Worm (Caenorhabditis elegans) whole organism, L2 larva: ENCODE measurements around the gene T20G5.13.

ENCODE experiments used
- C34F6.9 ChIP-seq: fragments of 150-350 bp; optimal IDR thresholded peaks from 2 replicates; lab custom pipeline; 2014; ENCODE audit warnings: missing biosample characterization, missing genetic modification characterization
- Y55F3AM.14 ChIP-seq: fragments of 200-800 bp; sonication (Bioruptor generic); optimal IDR thresholded peaks from 2 replicates; lab custom pipeline; 2018; ENCODE audit warnings: mild to moderate bottlenecking, missing genetic modification characterization, missing compliant biosample characterization
- ZK546.5 ChIP-seq: sonication (generic microtip); optimal IDR thresholded peaks from 2 replicates; lab custom pipeline; 2017; ENCODE audit warnings: missing biosample characterization, missing genetic modification characterization
- alr-1 ChIP-seq: fragments of 150-350 bp; optimal IDR thresholded peaks from 2 replicates; lab custom pipeline; 2014; ENCODE audit warnings: missing biosample characterization, missing genetic modification characterization
- aly-2 ChIP-seq: fragments of 150-350 bp; optimal IDR thresholded peaks from 2 replicates; lab custom pipeline; 2014; ENCODE audit warnings: missing biosample characterization, missing genetic modification characterization
- ama-1 ChIP-seq: fragments of 150-350 bp; optimal IDR thresholded peaks from 2 replicates; lab custom pipeline; 2018; ENCODE audit warnings: inconsistent platforms
- blmp-1 ChIP-seq: sonication (generic microtip); optimal IDR thresholded peaks from 2 replicates; lab custom pipeline; 2017; ENCODE audit warnings: missing genetic modification characterization, mild to moderate bottlenecking, missing compliant biosample characterization, antibody characterized with exemption, moderate library complexity; ENCODE audit not compliant: insufficient read depth
- ceh-16 ChIP-seq: fragments of 150-350 bp; optimal IDR thresholded peaks from 2 replicates; lab custom pipeline; 2014; ENCODE audit warnings: missing biosample characterization, missing genetic modification characterization
- ceh-82 ChIP-seq: fragments of 150-350 bp; optimal IDR thresholded peaks from 2 replicates; lab custom pipeline; 2014; ENCODE audit warnings: missing biosample characterization, missing genetic modification characterization
- crh-2 ChIP-seq: sonication (generic microtip); optimal IDR thresholded peaks from 2 replicates; lab custom pipeline; 2017; ENCODE audit warnings: missing biosample characterization, missing genetic modification characterization
- elt-1 ChIP-seq: fragments of 150-350 bp; optimal IDR thresholded peaks from 2 replicates; lab custom pipeline; 2014; ENCODE audit warnings: missing biosample characterization, missing genetic modification characterization
- elt-3 ChIP-seq: sonication (generic microtip); optimal IDR thresholded peaks from 2 replicates; lab custom pipeline; 2017; ENCODE audit warnings: missing biosample characterization, missing genetic modification characterization
- gmeb-1 ChIP-seq: fragments of 150-350 bp; optimal IDR thresholded peaks from 2 replicates; lab custom pipeline; 2014; ENCODE audit warnings: missing biosample characterization, missing genetic modification characterization
- lin-11 ChIP-seq: fragments of 150-350 bp; sonication (generic microtip); optimal IDR thresholded peaks from 2 replicates; lab custom pipeline; 2014; ENCODE audit warnings: missing biosample characterization, missing genetic modification characterization, inconsistent platforms, mixed read lengths
- lin-13 ChIP-seq: fragments of 150-350 bp; optimal IDR thresholded peaks from 2 replicates; lab custom pipeline; 2014; ENCODE audit warnings: missing biosample characterization, missing genetic modification reagents, missing genetic modification characterization
- lsy-2 ChIP-seq, 2 experiments: fragments of 150-350 bp in 1 of 2; sonication (generic microtip) in 1 of 2; optimal IDR thresholded peaks; 2 replicates each; lab custom pipeline; 2014 to 2017; ENCODE audit warnings: missing biosample characterization in 2 of 2, missing genetic modification characterization in 2 of 2
- mab-5 ChIP-seq: fragments of 150-350 bp; optimal IDR thresholded peaks from 2 replicates; lab custom pipeline; 2014; ENCODE audit warnings: missing biosample characterization, missing genetic modification characterization
- nhr-10 ChIP-seq: sonication (generic microtip); optimal IDR thresholded peaks from 2 replicates; lab custom pipeline; 2017; ENCODE audit warnings: missing biosample characterization, missing genetic modification characterization
- nhr-11 ChIP-seq: fragments of 150-350 bp; optimal IDR thresholded peaks from 2 replicates; lab custom pipeline; 2014; ENCODE audit warnings: missing biosample characterization, missing genetic modification characterization
- nhr-12 ChIP-seq: fragments of 150-350 bp; optimal IDR thresholded peaks from 2 replicates; lab custom pipeline; 2014; ENCODE audit warnings: missing biosample characterization, missing genetic modification characterization
- nhr-129 ChIP-seq: fragments of 150-350 bp; optimal IDR thresholded peaks from 2 replicates; lab custom pipeline; 2014; ENCODE audit warnings: missing biosample characterization, missing genetic modification characterization
- nhr-21 ChIP-seq: fragments of 150-350 bp; optimal IDR thresholded peaks from 2 replicates; lab custom pipeline; 2014; ENCODE audit warnings: missing biosample characterization, missing genetic modification characterization
- nhr-23 ChIP-seq: fragments of 150-350 bp; optimal IDR thresholded peaks from 2 replicates; lab custom pipeline; 2014; ENCODE audit warnings: missing biosample characterization, missing genetic modification reagents, missing genetic modification characterization
- nhr-237 ChIP-seq: fragments of 150-350 bp; optimal IDR thresholded peaks from 2 replicates; lab custom pipeline; 2014; ENCODE audit warnings: missing biosample characterization, missing genetic modification characterization
- nhr-25 ChIP-seq: fragments of 150-350 bp; sonication (generic microtip); optimal IDR thresholded peaks from 3 replicates; lab custom pipeline; 2014; ENCODE audit warnings: missing biosample characterization, missing genetic modification characterization
- nhr-77 ChIP-seq: fragments of 150-350 bp; optimal IDR thresholded peaks from 2 replicates; lab custom pipeline; 2014; ENCODE audit warnings: missing biosample characterization, missing genetic modification characterization
- peb-1 ChIP-seq: fragments of 150-350 bp; optimal IDR thresholded peaks from 2 replicates; lab custom pipeline; 2014; ENCODE audit warnings: missing biosample characterization, missing genetic modification characterization
- sem-4 ChIP-seq: fragments of 150-350 bp; optimal IDR thresholded peaks from 2 replicates; lab custom pipeline; 2014; ENCODE audit warnings: missing biosample characterization, missing genetic modification reagents, missing genetic modification characterization
- sma-3 ChIP-seq: sonication (generic microtip); optimal IDR thresholded peaks from 2 replicates; lab custom pipeline; 2016; ENCODE audit warnings: missing genetic modification reagents, missing genetic modification characterization, missing compliant biosample characterization
- snpc-4 ChIP-seq: fragments of 150-350 bp; optimal IDR thresholded peaks from 2 replicates; lab custom pipeline; 2014; ENCODE audit warnings: missing biosample characterization, missing genetic modification characterization
- unc-62 ChIP-seq: fragments of 150-350 bp; optimal IDR thresholded peaks from 2 replicates; lab custom pipeline; 2014; ENCODE audit warnings: missing biosample characterization, missing genetic modification reagents, missing genetic modification characterization
- zag-1 ChIP-seq: fragments of 150-350 bp; optimal IDR thresholded peaks from 2 replicates; lab custom pipeline; 2014; ENCODE audit warnings: missing biosample characterization, missing genetic modification characterization
- ztf-11 ChIP-seq: sonication (generic microtip); optimal IDR thresholded peaks from 2 replicates; lab custom pipeline; 2017; ENCODE audit warnings: missing biosample characterization, missing genetic modification characterization
- ztf-4 ChIP-seq: fragments of 150-350 bp; optimal IDR thresholded peaks from 2 replicates; lab custom pipeline; 2014; ENCODE audit warnings: missing biosample characterization, missing genetic modification characterization

T20G5.13 gene

ce11 chrIII:10202391-10202790 lies 1.3 kb upstream of the T20G5.13 start:
- TF ChIP-seq ama-1 (no peak), nhr-25 (no peak), peb-1 (tag; lab: Kevin White, UChicago) (no peak), ZK546.5 (tag; lab: Kevin White, UChicago) (no peak), crh-2 (tag; lab: Kevin White, UChicago) (no peak), ztf-11 (tag; lab: Kevin White, UChicago) (no peak), alr-1 (no peak), ceh-16 (tag; lab: Kevin White, UChicago) (no peak), unc-62 (GFP tag; lab: Kevin White, UChicago) (no peak), aly-2 (tag; lab: Kevin White, UChicago) (no peak), nhr-12 (no peak), ceh-82 (tag; lab: Kevin White, UChicago) (no peak), nhr-21 (tag; lab: Kevin White, UChicago) (no peak), lsy-2 (tag; optimal IDR thresholded peaks at IDR 0.05; lab: Kevin White, UChicago) (no peak), mab-5 (tag; lab: Kevin White, UChicago) (no peak), zag-1 (tag; lab: Kevin White, UChicago) (no peak), nhr-23 (tag; lab: Kevin White, UChicago) (no peak), sma-3 (GFP tag; lab: Kevin White, UChicago) (no peak), snpc-4 (tag; lab: Kevin White, UChicago) (no peak)

ce11 chrIII:10199052-10199451 lies 2.1 kb downstream of the T20G5.13 start, which contains the start of gene T20G5.8:
T20G5.8 (plus strand) TSS chrIII:10199352.
- TF ChIP-seq nhr-12 = no peak

ce11 chrIII:10197416-10197815 lies 3.7 kb downstream of the T20G5.13 start, which contains the start of gene dod-6:
dod-6 (plus strand) TSS chrIII:10197716.
- TF ChIP-seq gmeb-1 (tag; lab: Kevin White, UChicago) = no peak
- TF ChIP-seq ztf-11 (tag; lab: Kevin White, UChicago) = no peak
- TF ChIP-seq ztf-4 (tag; lab: Kevin White, UChicago) = no peak

- TF ChIP-seq ama-1 = no peak
- TF ChIP-seq elt-3 (tag; lab: Kevin White, UChicago) = no peak
- no peak for TF ChIP-seq zag-1 (tag; lab: Kevin White, UChicago)
- no peak for TF ChIP-seq C34F6.9 (tag; lab: Kevin White, UChicago)
- no peak for TF ChIP-seq ceh-16 (tag; lab: Kevin White, UChicago)
- no peak for TF ChIP-seq nhr-237 (tag; lab: Kevin White, UChicago)
- TF ChIP-seq ztf-11 (tag; lab: Kevin White, UChicago) = no peak
- no peak for TF ChIP-seq nhr-10
Measured at ce11 chrIII:10196796-10197195, 4.3 kb downstream of the T20G5.13 start.

- TF ChIP-seq lin-13 (GFP tag; lab: Kevin White, UChicago) (no peak), gmeb-1 (tag; lab: Kevin White, UChicago) (no peak), nhr-23 (tag; lab: Kevin White, UChicago) (no peak), aly-2 (tag; lab: Kevin White, UChicago) (no peak), lsy-2 (tag; optimal IDR thresholded peaks at IDR 0.05; lab: Kevin White, UChicago) (no peak), nhr-129 (tag; lab: Kevin White, UChicago) (no peak), sma-3 (GFP tag; lab: Kevin White, UChicago) (no peak), nhr-12 (no peak), elt-3 (tag; lab: Kevin White, UChicago) (no peak), sem-4 (no peak), blmp-1 (tag; lab: Kevin White, UChicago) (no peak)
Measured at ce11 chrIII:10195911-10196310, 5.2 kb downstream of the T20G5.13 start.

- TF ChIP-seq Y55F3AM.14 (no peak), lin-11 (tag; lab: Kevin White, UChicago) (no peak), nhr-11 (tag; lab: Kevin White, UChicago) (no peak), nhr-77 (tag; lab: Kevin White, UChicago) (no peak), snpc-4 (tag; lab: Kevin White, UChicago) (no peak), elt-1 (tag; lab: Kevin White, UChicago) (no peak)
Measured at ce11 chrIII:10194569-10194968, 6.6 kb downstream of the T20G5.13 start.
